Worm (Caenorhabditis elegans) whole organism, young adult: Measurements from ENCODE around the gene akap-1.

ENCODE experiments used
- F37B4.10 ChIP-seq: fragments of 200-800 bp; sonication (Bioruptor generic); IDR thresholded peaks from 2 replicates; pipeline ENCODE4 v1.3.6; 2022; ENCODE audit warnings: missing genetic modification characterization, missing compliant biosample characterization
- F39B2.1 ChIP-seq: fragments of 200-800 bp; sonication (Bioruptor generic); IDR thresholded peaks from 2 replicates; pipeline ENCODE4 v1.3.6; 2022; ENCODE audit warnings: missing genetic modification reagents, missing genetic modification characterization, missing compliant biosample characterization
- F49E8.2 ChIP-seq: sonication (generic microtip); optimal IDR thresholded peaks from 3 replicates; lab custom pipeline; 2017; ENCODE audit warnings: missing genetic modification characterization, mild to moderate bottlenecking, missing compliant biosample characterization, antibody characterized with exemption, moderate library complexity; ENCODE audit not compliant: insufficient read depth
- F55B11.4 ChIP-seq: sonication (generic microtip); optimal IDR thresholded peaks from 2 replicates; lab custom pipeline; 2016; ENCODE audit warnings: missing compliant biosample characterization, missing genetic modification characterization, borderline replicate concordance; ENCODE audit not compliant: insufficient read depth
- F57A8.1 ChIP-seq: fragments of 200-800 bp; sonication (Bioruptor generic); optimal IDR thresholded peaks from 2 replicates; lab custom pipeline; 2018; ENCODE audit warnings: mild to moderate bottlenecking, missing genetic modification characterization, moderate library complexity, missing compliant biosample characterization
- K12H6.12 ChIP-seq: fragments of 200-800 bp; sonication (Bioruptor generic); optimal IDR thresholded peaks from 2 replicates; lab custom pipeline; 2018; ENCODE audit warnings: mild to moderate bottlenecking, missing genetic modification characterization, missing compliant biosample characterization
- Y56A3A.18 ChIP-seq: fragments of 200-800 bp; sonication (Bioruptor generic); IDR thresholded peaks from 2 replicates; pipeline ENCODE4 v1.3.6; 2022; ENCODE audit warnings: missing genetic modification reagents, missing genetic modification characterization, missing compliant biosample characterization
- ZK185.1 ChIP-seq: sonication (generic microtip); optimal IDR thresholded peaks from 2 replicates; lab custom pipeline; 2016; ENCODE audit warnings: mild to moderate bottlenecking, missing genetic modification characterization, missing compliant biosample characterization; ENCODE audit not compliant: poor library complexity, severe bottlenecking
- ama-1 ChIP-seq, 3 experiments: fragments of 150-350 bp in 1 of 3; sonication (generic microtip) in 2 of 3; optimal IDR thresholded peaks; 2 replicates each; lab custom pipeline; 2014 to 2018; ENCODE audit warnings: missing biosample characterization in 2 of 3, missing genetic modification characterization in 2 of 3, missing genetic modification reagents in 2 of 3
- athp-1 ChIP-seq: sonication (generic microtip); optimal IDR thresholded peaks from 2 replicates; lab custom pipeline; 2017; ENCODE audit warnings: mild to moderate bottlenecking, missing genetic modification characterization, missing compliant biosample characterization
- attf-5 ChIP-seq: fragments of 200-800 bp; sonication (Bioruptor generic); optimal IDR thresholded peaks from 2 replicates; lab custom pipeline; 2018; ENCODE audit warnings: mild to moderate bottlenecking, missing genetic modification characterization, missing compliant biosample characterization
- cebp-1 ChIP-seq, 2 experiments: fragments of 200-800 bp in 1 of 2; sonication (Bioruptor generic) in 1 of 2; sonication (generic microtip) in 1 of 2; IDR thresholded peaks in 1 of 2; optimal IDR thresholded peaks in 1 of 2; 2 replicates each; pipeline versions ENCODE4 v1.3.6 to Lab custom; 2017 to 2022; ENCODE audit warnings: missing compliant biosample characterization in 2 of 2, missing genetic modification characterization in 2 of 2, mild to moderate bottlenecking in 1 of 2, missing genetic modification reagents in 1 of 2, moderate library complexity in 1 of 2
- ceh-58 ChIP-seq: fragments of 200-800 bp; sonication (Bioruptor generic); IDR thresholded peaks from 2 replicates; pipeline ENCODE4 v1.3.6; 2022; ENCODE audit warnings: missing genetic modification characterization, missing compliant biosample characterization
- ceh-79 ChIP-seq: sonication (generic microtip); optimal IDR thresholded peaks from 2 replicates; lab custom pipeline; 2017; ENCODE audit warnings: mild to moderate bottlenecking, missing genetic modification characterization, missing compliant biosample characterization
- dpl-1 ChIP-seq: fragments of 150-350 bp; optimal IDR thresholded peaks from 2 replicates; lab custom pipeline; 2014; ENCODE audit warnings: missing biosample characterization, missing genetic modification reagents, missing genetic modification characterization
- egrh-3 ChIP-seq: fragments of 200-800 bp; sonication (Bioruptor generic); IDR thresholded peaks from 2 replicates; pipeline ENCODE4 v1.3.6; 2022; ENCODE audit warnings: missing genetic modification reagents, missing genetic modification characterization, missing compliant biosample characterization
- ekl-4 ChIP-seq: fragments of 200-800 bp; sonication (Bioruptor generic); IDR thresholded peaks from 2 replicates; pipeline ENCODE4 v1.3.6; 2022; ENCODE audit warnings: missing genetic modification reagents, missing genetic modification characterization, missing compliant biosample characterization
- let-607 ChIP-seq, 2 experiments: fragments of 200-800 bp in 1 of 2; sonication (Bioruptor generic) in 1 of 2; sonication (generic microtip) in 1 of 2; optimal IDR thresholded peaks; 2 replicates each; lab custom pipeline; 2016 to 2018; ENCODE audit warnings: mild to moderate bottlenecking in 2 of 2, missing compliant biosample characterization in 2 of 2, missing genetic modification characterization in 2 of 2, moderate library complexity in 2 of 2, missing genotype in 1 of 2
- lin-26 ChIP-seq: fragments of 200-800 bp; sonication (Bioruptor generic); IDR thresholded peaks from 2 replicates; pipeline ENCODE4 v1.3.6; 2022; ENCODE audit warnings: missing genetic modification reagents, missing genetic modification characterization, missing compliant biosample characterization
- lin-35 ChIP-seq, 3 experiments: fragments of 150-350 bp in 2 of 3; sonication (generic microtip) in 1 of 3; optimal IDR thresholded peaks; 2 replicates each; lab custom pipeline; 2014 to 2018; ENCODE audit warnings: missing biosample characterization in 3 of 3, missing genetic modification characterization in 3 of 3, missing genetic modification reagents in 3 of 3
- lir-1 ChIP-seq: fragments of 200-800 bp; sonication (Bioruptor generic); conservative IDR thresholded peaks from 2 replicates; pipeline ENCODE4 v1.3.6; 2022; ENCODE audit warnings: missing genetic modification reagents, missing genetic modification characterization, missing compliant biosample characterization
- madf-3 ChIP-seq: fragments of 200-800 bp; sonication (Bioruptor generic); IDR thresholded peaks from 2 replicates; pipeline ENCODE4 v1.3.6; 2022; ENCODE audit warnings: missing genetic modification reagents, missing genetic modification characterization, missing compliant biosample characterization
- mel-28 ChIP-seq: sonication (generic microtip); optimal IDR thresholded peaks from 2 replicates; lab custom pipeline; 2016; ENCODE audit warnings: borderline replicate concordance, mild to moderate bottlenecking, missing genetic modification characterization, missing compliant biosample characterization
- nhr-179 ChIP-seq: sonication (generic microtip); optimal IDR thresholded peaks from 2 replicates; lab custom pipeline; 2016; ENCODE audit warnings: mild to moderate bottlenecking, missing genetic modification characterization, missing compliant biosample characterization
- nhr-27 ChIP-seq: fragments of 200-800 bp; sonication (Bioruptor generic); optimal IDR thresholded peaks from 2 replicates; lab custom pipeline; 2018; ENCODE audit warnings: mild to moderate bottlenecking, missing genetic modification characterization, moderate library complexity, missing compliant biosample characterization
- nhr-90 ChIP-seq: sonication (generic microtip); optimal IDR thresholded peaks from 2 replicates; lab custom pipeline; 2016; ENCODE audit warnings: missing genotype, mild to moderate bottlenecking, missing genetic modification characterization, missing compliant biosample characterization
- pha-4 ChIP-seq: fragments of 150-350 bp; sonication (generic microtip); optimal IDR thresholded peaks from 2 replicates; lab custom pipeline; 2014; ENCODE audit warnings: missing biosample characterization, missing genetic modification reagents, missing genetic modification characterization
- sdz-38 ChIP-seq: sonication (generic microtip); optimal IDR thresholded peaks from 2 replicates; lab custom pipeline; 2016; ENCODE audit warnings: missing genotype, missing genetic modification characterization, missing compliant biosample characterization
- snpc-1.1 ChIP-seq: sonication (generic microtip); optimal IDR thresholded peaks from 2 replicates; lab custom pipeline; 2017; ENCODE audit warnings: missing genetic modification characterization, mild to moderate bottlenecking, missing compliant biosample characterization, antibody characterized with exemption, moderate library complexity, missing genotype, missing genetic modification reagents; ENCODE audit not compliant: insufficient read depth
- snpc-4 ChIP-seq, 5 experiments: fragments of 150-350 bp in 1 of 5; sonication (generic microtip) in 4 of 5; optimal IDR thresholded peaks; 2 replicates each; lab custom pipeline; 2014 to 2018; ENCODE audit warnings: missing genetic modification characterization in 5 of 5, missing biosample characterization in 3 of 5, antibody characterized with exemption in 2 of 5, mild to moderate bottlenecking in 2 of 5, missing compliant biosample characterization in 2 of 5, missing genotype in 2 of 5, moderate library complexity in 2 of 5, missing genetic modification reagents in 1 of 5
- tbx-9 ChIP-seq: sonication (generic microtip); optimal IDR thresholded peaks from 2 replicates; lab custom pipeline; 2016; ENCODE audit warnings: borderline replicate concordance, missing genetic modification characterization, inconsistent platforms, missing compliant biosample characterization
- unc-62 ChIP-seq: fragments of 150-350 bp; optimal IDR thresholded peaks from 2 replicates; lab custom pipeline; 2014; ENCODE audit warnings: missing biosample characterization, missing genetic modification reagents, missing genetic modification characterization
- zfh-2 ChIP-seq: fragments of 200-800 bp; sonication (Bioruptor generic); conservative IDR thresholded peaks from 2 replicates; pipeline ENCODE4 v1.3.6; 2022; ENCODE audit warnings: missing genetic modification reagents, missing genetic modification characterization, missing compliant biosample characterization
- ztf-22 ChIP-seq: fragments of 200-800 bp; sonication (Bioruptor generic); optimal IDR thresholded peaks from 2 replicates; lab custom pipeline; 2018; ENCODE audit warnings: mild to moderate bottlenecking, missing genetic modification characterization, moderate library complexity, missing compliant biosample characterization

The akap-1 gene

DNA sequence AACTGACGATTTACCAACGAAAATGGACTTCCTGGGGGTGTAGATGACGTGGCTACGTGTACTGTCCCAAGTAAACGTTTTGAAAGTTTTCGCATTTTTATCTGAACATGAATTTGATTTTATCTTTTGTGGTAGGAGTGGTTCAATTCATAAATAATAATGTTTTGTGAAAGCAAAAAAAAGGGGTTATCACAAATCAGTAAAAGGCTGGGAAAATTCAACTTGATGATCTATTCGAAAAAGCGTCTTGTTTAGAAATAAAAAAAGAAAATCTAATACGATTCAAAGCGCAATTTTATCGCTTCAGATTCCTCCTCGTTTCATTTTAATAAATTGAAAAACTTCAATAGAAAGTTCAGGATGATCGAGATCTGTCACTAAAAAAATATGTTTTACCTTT, 29.0 kb upstream of the akap-1 start, which contains the start of gene C56G2.5:
Gene C56G2.5, minus strand, starts transcription at position 101 of the 400 bp plus-strand sequence.
- TF ChIP-seq ztf-22 (GFP tag; lab: Kevin White, UChicago) (no peak), lir-1 (GFP tag; lab: Robert Waterston, UW) (no peak), attf-5 (GFP tag; lab: Kevin White, UChicago) (no peak), cebp-1 (GFP tag; IDR thresholded peaks at IDR 0.05; lab: Robert Waterston, UW) (no peak), cebp-1 (tag; optimal IDR thresholded peaks at IDR 0.05; lab: Kevin White, UChicago) (no peak), mel-28 (no peak), F55B11.4 (tag; lab: Kevin White, UChicago) (no peak), egrh-3 (GFP tag; lab: Robert Waterston, UW) (no peak), F37B4.10 (GFP tag; lab: Robert Waterston, UW) (no peak), ceh-58 (no peak), sdz-38 (tag; lab: Kevin White, UChicago) (no peak), lin-26 (GFP tag; lab: Robert Waterston, UW) (no peak), Y56A3A.18 (GFP tag; lab: Robert Waterston, UW) (no peak), athp-1 (tag; lab: Kevin White, UChicago) (no peak), unc-62 (GFP tag; lab: Kevin White, UChicago) (no peak), dpl-1 (no peak), nhr-179 (tag; lab: Kevin White, UChicago) (no peak)

DNA sequence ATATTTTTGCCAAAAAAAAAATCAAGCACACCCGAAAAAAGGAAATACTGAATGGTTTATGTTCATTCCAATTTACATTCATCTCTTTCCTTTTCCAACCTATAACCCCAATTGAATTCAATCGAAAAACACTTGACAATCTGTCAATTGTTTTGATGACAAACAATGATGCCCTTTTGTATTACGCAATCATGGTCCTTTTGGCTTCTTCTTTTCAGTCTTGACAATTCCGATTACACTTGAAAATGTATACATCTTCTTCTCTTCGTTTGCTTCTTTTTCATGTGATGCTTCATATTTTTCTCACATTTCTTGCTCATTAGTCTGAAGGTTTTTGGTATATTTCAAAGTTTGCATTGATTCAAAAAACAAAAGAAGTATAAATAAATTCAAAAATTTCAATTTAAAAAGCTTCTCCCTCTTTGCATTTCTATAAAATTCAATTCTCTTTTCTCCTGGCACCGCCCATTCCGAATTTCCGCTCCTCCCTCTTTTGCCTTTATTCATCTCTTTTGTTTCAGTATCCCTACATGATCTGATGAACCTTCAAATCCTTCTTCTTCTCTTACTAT, 21.9 kb upstream of the akap-1 start, which contains the start of gene C56G2.4:
Gene C56G2.4, plus strand, starts transcription at position 522 of the 572 bp plus-strand sequence.
- TF ChIP-seq ZK185.1 (no peak), madf-3 (GFP tag; lab: Robert Waterston, UW) (no peak), F39B2.1 (GFP tag; lab: Robert Waterston, UW) (no peak), attf-5 (GFP tag; lab: Kevin White, UChicago) (no peak), nhr-90 (no peak), Y56A3A.18 (GFP tag; lab: Robert Waterston, UW) (no peak), snpc-1.1 (no peak), ekl-4 (no peak), ama-1 (optimal IDR thresholded peaks at IDR 0.05; lab: Kevin White, UChicago) (no peak), ama-1 (GFP tag; optimal IDR thresholded peaks at IDR 0.05; lab: Kevin White, UChicago) (no peak), zfh-2 (GFP tag; lab: Robert Waterston, UW) (no peak), tbx-9 (no peak), nhr-27 (tag; lab: Kevin White, UChicago) (no peak), F57A8.1 (GFP tag; lab: Kevin White, UChicago) (no peak), K12H6.12 (tag; lab: Kevin White, UChicago) (no peak), snpc-4 (GFP tag; optimal IDR thresholded peaks at IDR 0.05; lab: Kevin White, UChicago) (no peak), snpc-4 (tag; optimal IDR thresholded peaks at IDR 0.05; lab: Kevin White, UChicago) (no peak), pha-4 (tag; lab: Kevin White, UChicago) (no peak), ceh-79 (tag; lab: Kevin White, UChicago) (no peak), let-607 (tag; optimal IDR thresholded peaks at IDR 0.05; lab: Kevin White, UChicago) (no peak), F49E8.2 (no peak), lin-35 (GFP tag; optimal IDR thresholded peaks at IDR 0.05; lab: Kevin White, UChicago) (no peak)
